Worm (Caenorhabditis elegans): ENCODE results near the gene cdf-2.

The cdf-2 gene

DNA sequence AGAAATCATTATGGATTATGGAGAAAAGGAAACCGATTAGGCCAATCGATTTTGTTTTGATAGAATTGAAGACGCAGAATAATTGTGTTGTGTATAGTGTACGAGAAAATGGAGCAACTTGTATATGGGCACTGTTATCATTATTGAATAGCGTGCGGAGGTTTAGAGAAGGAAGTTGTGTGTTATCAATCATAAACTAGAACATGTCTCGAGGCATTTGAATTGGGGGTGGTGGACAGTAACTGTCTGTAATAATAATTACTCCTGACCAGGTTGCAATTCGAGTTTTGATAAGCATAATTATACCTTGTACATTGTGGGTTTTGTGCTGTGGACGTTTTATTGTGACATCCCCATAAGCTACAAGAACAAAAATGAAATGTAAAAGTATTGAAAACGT, at the start of gene cdf-2:
cdf-2 (minus strand) TSS at position 149 of the 400 bp plus-strand sequence.
- TF ChIP-seq snpc-4 (tag; optimal IDR thresholded peaks at IDR 0.05) (no peak), hmg-11 (tag; optimal IDR thresholded peaks at IDR 0.05) (no peak), unc-39 (tag; optimal IDR thresholded peaks at IDR 0.05) (no peak), nhr-67 (tag; optimal IDR thresholded peaks at IDR 0.05) (no peak), jun-1 (tag; optimal IDR thresholded peaks at IDR 0.05) (peak; percentile 34), lin-39 (tag; optimal IDR thresholded peaks at IDR 0.05) (no peak), egl-5 (tag; optimal IDR thresholded peaks at IDR 0.05) (no peak), pqm-1 (tag; optimal IDR thresholded peaks at IDR 0.05) (peak; percentile 91), zag-1 (tag; optimal IDR thresholded peaks at IDR 0.05) (no peak), pha-4 (tag; optimal IDR thresholded peaks at IDR 0.05) (peak; percentile 34), mdl-1 (tag; optimal IDR thresholded peaks at IDR 0.05) (no peak), nhr-28 (tag; optimal IDR thresholded peaks at IDR 0.05) (no peak), ZK546.5 (tag; optimal IDR thresholded peaks at IDR 0.05) (no peak), eor-1 (tag; optimal IDR thresholded peaks at IDR 0.05) (no peak), ama-1 (optimal IDR thresholded peaks at IDR 0.05) (no peak), ztf-11 (tag; optimal IDR thresholded peaks at IDR 0.05) (no peak), elt-2 (tag; optimal IDR thresholded peaks at IDR 0.05) (peak; percentile 85)

DNA sequence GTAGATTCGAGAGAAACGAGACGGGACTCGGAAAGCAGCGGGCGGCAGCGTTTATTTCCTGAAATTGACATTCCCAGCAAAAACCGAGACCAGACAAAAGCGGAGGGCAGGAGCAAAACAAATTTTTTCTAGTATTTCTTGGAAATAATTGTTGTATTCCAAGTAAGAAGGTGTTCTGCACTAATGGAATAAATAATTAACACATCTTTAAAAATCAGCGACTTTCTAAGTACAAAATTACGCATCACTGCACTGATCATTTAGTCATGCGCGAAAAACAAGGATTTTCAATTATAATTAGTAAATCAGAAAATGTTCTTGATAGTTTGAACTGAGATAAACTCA, 49.7 kb upstream of the cdf-2 start:
- TF ChIP-seq elt-3 (tag; optimal IDR thresholded peaks at IDR 0.05), result no peak
- peak; percentile 47 for TF ChIP-seq ama-1 (optimal IDR thresholded peaks at IDR 0.05)

DNA sequence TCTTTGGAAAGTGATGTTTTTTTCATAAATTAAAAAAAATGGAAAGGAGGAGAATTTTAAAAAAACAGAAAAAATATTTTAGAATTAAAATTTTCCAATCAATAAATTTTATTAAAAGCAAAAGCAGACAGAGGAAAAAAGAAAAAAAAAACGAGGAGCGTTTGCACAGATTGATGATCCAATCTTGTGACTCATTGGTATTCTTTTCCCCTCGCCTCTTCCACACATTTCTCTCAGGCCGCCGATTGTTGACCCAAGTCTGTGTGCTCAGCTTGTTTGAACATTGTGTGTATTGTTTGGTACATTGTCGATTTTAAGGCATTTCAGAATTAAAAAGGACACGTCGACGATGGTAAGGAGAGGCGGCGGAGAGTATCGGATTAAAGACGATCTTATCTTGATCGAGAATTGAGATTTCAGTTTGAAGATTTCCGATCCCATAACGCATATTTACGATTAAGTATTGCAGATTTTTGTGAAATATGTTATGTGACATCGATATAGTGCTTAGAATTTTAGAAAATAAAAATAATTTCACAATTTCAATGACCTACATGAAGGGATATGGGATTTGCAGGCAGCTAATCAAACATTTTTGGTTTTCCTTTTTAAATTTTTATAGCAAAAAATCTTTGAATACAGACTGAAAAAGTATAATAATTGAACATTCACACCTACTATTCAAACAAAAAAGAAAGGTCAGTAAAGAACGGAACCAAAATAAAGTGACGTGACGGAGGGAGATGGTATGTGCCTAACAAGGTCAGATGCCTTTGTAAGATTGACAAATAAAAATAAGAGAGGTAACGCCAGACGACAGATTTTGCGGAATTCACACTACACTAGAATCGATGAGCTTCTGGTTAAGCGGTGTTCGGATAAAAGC, 49.1 kb upstream of the cdf-2 start:
- TF ChIP-seq pqm-1 (tag; optimal IDR thresholded peaks at IDR 0.05) (no peak), nhr-23 (tag; optimal IDR thresholded peaks at IDR 0.05) (peak; percentile 31), lin-15B (tag; optimal IDR thresholded peaks at IDR 0.05) (no peak), nhr-25 (tag; optimal IDR thresholded peaks at IDR 0.05) (peak; percentile 56), egl-27 (tag; optimal IDR thresholded peaks at IDR 0.05) (peak; percentile 6), jun-1 (tag; optimal IDR thresholded peaks at IDR 0.05) (no peak), hmg-11 (tag; optimal IDR thresholded peaks at IDR 0.05) (peak; percentile 27), ama-1 (optimal IDR thresholded peaks at IDR 0.05) (no peak), R02D3.7 (tag; optimal IDR thresholded peaks at IDR 0.05) (no peak), elt-3 (tag; optimal IDR thresholded peaks at IDR 0.05) (no peak), elt-1 (tag; optimal IDR thresholded peaks at IDR 0.05) (peak; percentile 91), unc-39 (tag; optimal IDR thresholded peaks at IDR 0.05) (no peak), fos-1 (tag; optimal IDR thresholded peaks at IDR 0.05) (no peak), daf-12 (tag; optimal IDR thresholded peaks at IDR 0.05) (no peak), pha-4 (tag; optimal IDR thresholded peaks at IDR 0.05) (peak; percentile 91)

DNA sequence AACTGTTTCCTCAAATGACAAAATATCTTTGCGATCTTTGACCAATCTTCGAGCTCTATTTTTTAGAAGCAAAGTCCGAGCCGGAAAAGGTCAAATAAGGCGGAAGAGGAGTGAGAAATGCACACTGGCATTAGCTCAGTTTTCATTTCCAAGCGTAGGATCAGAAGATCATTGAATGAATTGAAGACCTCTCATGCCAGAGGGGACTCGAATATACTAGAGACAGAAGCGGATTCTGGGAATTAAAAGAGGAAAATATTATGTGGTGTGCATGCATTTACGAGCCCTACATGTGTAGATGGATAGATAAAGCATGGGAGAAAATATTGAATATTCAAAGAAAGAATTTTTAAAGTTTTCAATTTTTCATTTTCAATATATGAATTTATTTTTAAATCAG, 46.7 kb upstream of the cdf-2 start:
- peak; percentile 10 for TF ChIP-seq nfya-1 (tag; optimal IDR thresholded peaks at IDR 0.05; ENCODE audit: insufficient read depth)
- no peak for TF ChIP-seq ama-1 (optimal IDR thresholded peaks at IDR 0.05)

DNA sequence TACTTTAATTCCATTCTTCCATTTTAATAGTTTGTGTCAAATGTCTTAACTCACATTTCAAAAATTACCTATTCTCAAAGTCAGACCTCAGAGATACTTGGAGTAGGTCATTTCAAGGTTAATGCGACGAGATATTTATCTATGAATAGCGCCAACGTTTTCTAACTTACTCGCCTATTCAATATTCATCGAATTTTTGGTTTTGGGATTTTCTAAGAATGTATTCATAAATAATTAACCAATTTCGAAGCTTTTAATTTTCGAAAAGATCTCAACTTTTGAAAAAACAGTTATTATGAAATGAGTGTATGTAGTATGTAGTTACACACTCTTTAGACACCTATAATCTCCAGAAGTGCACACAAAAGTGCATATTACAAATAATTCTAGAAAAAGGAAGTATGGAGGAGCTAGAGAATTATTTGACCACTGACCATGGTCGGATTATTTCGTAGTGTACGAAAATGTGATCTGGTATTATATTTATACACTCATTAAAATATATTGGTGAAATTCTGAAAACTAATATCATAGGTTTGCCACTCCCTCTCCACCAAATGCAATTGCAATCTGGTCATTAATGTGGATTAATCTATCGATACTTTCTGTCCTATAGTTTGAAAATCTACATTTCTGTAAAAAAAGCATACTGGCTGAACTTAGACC, 45.9 kb upstream of the cdf-2 start:
- no peak for TF ChIP-seq ztf-11 (tag; optimal IDR thresholded peaks at IDR 0.05)
- peak; percentile 31 for TF ChIP-seq nhr-25 (tag; optimal IDR thresholded peaks at IDR 0.05)

DNA sequence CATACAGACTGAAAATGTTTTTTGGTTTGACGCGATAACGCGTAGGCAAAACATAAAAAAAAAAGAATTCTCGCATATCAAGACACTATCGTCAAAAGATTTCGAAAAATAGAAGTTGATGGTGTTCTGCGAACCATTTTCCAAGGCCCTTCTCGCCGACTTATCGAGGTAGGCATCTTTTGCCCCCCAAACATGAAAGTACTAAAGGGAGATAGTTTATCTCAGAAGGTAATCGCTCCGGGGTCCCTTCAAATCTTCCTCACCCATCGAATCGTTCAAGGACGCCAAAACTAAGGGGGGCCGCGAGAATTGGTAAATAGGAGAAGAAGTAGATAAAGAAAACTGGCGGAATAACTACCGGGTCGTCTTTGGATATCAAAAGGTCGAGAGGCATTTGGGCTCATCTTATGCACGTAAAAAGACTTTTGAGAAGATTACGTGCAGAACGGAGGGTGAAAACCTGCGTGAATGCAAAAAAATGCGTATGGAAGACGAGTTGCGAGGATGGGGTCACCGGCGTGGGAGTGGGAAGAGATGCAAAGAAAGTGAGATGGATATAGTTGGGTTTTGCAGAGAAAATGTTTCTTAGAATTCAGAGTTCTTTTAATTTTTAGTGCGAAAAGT, 44.8 kb upstream of the cdf-2 start:
- TF ChIP-seq elt-1 (tag; optimal IDR thresholded peaks at IDR 0.05), result peak; percentile 98
- peak; percentile 70 for TF ChIP-seq nhr-25 (tag; optimal IDR thresholded peaks at IDR 0.05)
- no peak for TF ChIP-seq ztf-4 (tag; optimal IDR thresholded peaks at IDR 0.05)
- peak; percentile 53 for TF ChIP-seq nhr-23 (tag; optimal IDR thresholded peaks at IDR 0.05)
